Fruit fly (Drosophila melanogaster): ENCODE measurements around the gene CG7130.

Gene CG7130

dm6 chr3L:22051152-22051551, 24.4 kb downstream of the CG7130 start (continued):
- 0 out of 3 replicates have a peak, but pooled peaks have one; percentile 12 for TF ChIP-seq CG16813 (GFP tag; IDR thresholded peaks at IDR 0.05; ENCODE audit: partially characterized antibody)
- TF ChIP-seq CG10543 (GFP tag; optimal IDR thresholded peaks at IDR 0.05), result peak; percentile 59
- no peak for TF ChIP-seq kay (GFP tag; optimal IDR thresholded peaks at IDR 0.05)
- TF ChIP-seq abd-A (tag; optimal IDR thresholded peaks at IDR 0.05), result peak; percentile 83
- TF ChIP-seq nau (GFP tag; optimal IDR thresholded peaks at IDR 0.05), result peak; percentile 9
- TF ChIP-seq mirr (GFP tag; optimal IDR thresholded peaks at IDR 0.05), result peak; percentile 7

- peak; percentile 75 for TF ChIP-seq scrt (GFP tag; optimal IDR thresholded peaks at IDR 0.05)
- TF ChIP-seq Jarid2 (GFP tag; optimal IDR thresholded peaks at IDR 0.05), result peak; percentile 19
- 0 out of 4 replicates have a peak, but pooled peaks have one; percentile 5 for TF ChIP-seq Gug (GFP tag; IDR thresholded peaks at IDR 0.05)
- TF ChIP-seq CG9797 (GFP tag; optimal IDR thresholded peaks at IDR 0.05), result no peak
- no peak for TF ChIP-seq Max (GFP tag; optimal IDR thresholded peaks at IDR 0.05)
- no peak for TF ChIP-seq CG3065 (GFP tag; optimal IDR thresholded peaks at IDR 0.05)
- TF ChIP-seq knrl (GFP tag; IDR thresholded peaks at IDR 0.05; ENCODE audit: partially characterized antibody), result no peak
- no peak for TF ChIP-seq nmo (GFP tag; optimal IDR thresholded peaks at IDR 0.05)
- peak; percentile 87 for TF ChIP-seq CG3163 (GFP tag; optimal IDR thresholded peaks at IDR 0.05)
- TF ChIP-seq Oaz (GFP tag; IDR thresholded peaks at IDR 0.05), result no peak
- no peak for TF ChIP-seq Ada2b (GFP tag; IDR thresholded peaks at IDR 0.05)
- TF ChIP-seq grau (tag; optimal IDR thresholded peaks at IDR 0.05), result no peak
- TF ChIP-seq bigmax (GFP tag; optimal IDR thresholded peaks at IDR 0.05), result no peak
- TF ChIP-seq gem (tag; optimal IDR thresholded peaks at IDR 0.05), result no peak
- TF ChIP-seq Deaf1 (tag; optimal IDR thresholded peaks at IDR 0.05), result peak; percentile 96
Observed at dm6 chr3L:22034717-22035116, 40.8 kb downstream of the CG7130 start, which contains the start of gene Oct-TyrR. Gene Oct-TyrR (plus strand): TSS chr3L:22035003.

dm6 chr3L:22029670-22030069, 45.9 kb downstream of the CG7130 start, which contains the start of gene CG43392:
Gene CG43392 (minus strand): TSS chr3L:22029770.
- no peak for TF ChIP-seq Opbp (GFP tag; IDR thresholded peaks at IDR 0.05; ENCODE audit: partially characterized antibody)
- TF ChIP-seq stc (GFP tag; IDR thresholded peaks at IDR 0.05), result no peak
- no peak for TF ChIP-seq CG12219 (GFP tag; optimal IDR thresholded peaks at IDR 0.05)
- no peak for TF ChIP-seq ac (GFP tag; optimal IDR thresholded peaks at IDR 0.05)
- no peak for TF ChIP-seq her (GFP tag; optimal IDR thresholded peaks at IDR 0.05)
- TF ChIP-seq oc (tag; optimal IDR thresholded peaks at IDR 0.05), result no peak
- TF ChIP-seq CG12391 (tag; optimal IDR thresholded peaks at IDR 0.05), result no peak
- TF ChIP-seq CG18764 (GFP tag; optimal IDR thresholded peaks at IDR 0.05), result no peak
- no peak for TF ChIP-seq cad (GFP tag; optimal IDR thresholded peaks at IDR 0.05)
- no peak for TF ChIP-seq CG1602 (GFP tag; optimal IDR thresholded peaks at IDR 0.05)
- TF ChIP-seq Rx (GFP tag; IDR thresholded peaks at IDR 0.05), result no peak
- TF ChIP-seq CG6854 (GFP tag; optimal IDR thresholded peaks at IDR 0.05), result no peak
- no peak for TF ChIP-seq Drgx (GFP tag; IDR thresholded peaks at IDR 0.05)
- no peak for TF ChIP-seq repo (GFP tag; optimal IDR thresholded peaks at IDR 0.05)

dm6 chr3L:22028225-22028624, 47.3 kb downstream of the CG7130 start, which contains the start of gene CG7140:
Gene CG7140 (minus strand): TSS chr3L:22028325.
- TF ChIP-seq Mrtf (GFP tag; IDR thresholded peaks at IDR 0.05), result no peak
- TF ChIP-seq tap (tag; optimal IDR thresholded peaks at IDR 0.05), result no peak
- TF ChIP-seq Sox102F (GFP tag; optimal IDR thresholded peaks at IDR 0.05), result no peak
- no peak for TF ChIP-seq nerfin-2 (GFP tag; IDR thresholded peaks at IDR 0.05; ENCODE audit: partially characterized antibody)
- TF ChIP-seq CG3065 (GFP tag; optimal IDR thresholded peaks at IDR 0.05), result no peak
- no peak for TF ChIP-seq Atf3 (GFP tag; optimal IDR thresholded peaks at IDR 0.05)
- no peak for TF ChIP-seq HHEX (GFP tag; optimal IDR thresholded peaks at IDR 0.05)
- TF ChIP-seq CG7357 (GFP tag; IDR thresholded peaks at IDR 0.05), result no peak

Data from whole organism, embryonic.